Fruit fly (Drosophila melanogaster) whole organism, embryonic: ENCODE data around the gene Takl1.

ENCODE experiments used
- Atf-2 ChIP-seq: fragments of 200-800 bp; sonication (Bioruptor generic); optimal IDR thresholded peaks from 2 replicates; lab custom pipeline; 2016; ENCODE audit warnings: missing biosample characterization, missing genetic modification characterization
- Atf6 ChIP-seq: fragments of 200-800 bp; sonication (Bioruptor generic); IDR thresholded peaks from 2 replicates; pipeline ENCODE4 v1.3.6; 2022; ENCODE audit warnings: missing biosample characterization, missing genetic modification characterization
- CG11085 ChIP-seq: fragments of 200-800 bp; sonication (Bioruptor generic); IDR thresholded peaks from 2 replicates; pipeline ENCODE4 v1.3.6; 2022; ENCODE audit warnings: missing biosample characterization, missing genetic modification characterization
- CG12659 ChIP-seq: fragments of 200-800 bp; sonication (Bioruptor generic); optimal IDR thresholded peaks from 3 replicates; lab custom pipeline; 2017; ENCODE audit warnings: mild to moderate bottlenecking, missing biosample characterization, missing genetic modification reagents, missing genetic modification characterization
- CG13123 ChIP-seq: fragments of 200-800 bp; sonication (Bioruptor generic); optimal IDR thresholded peaks from 2 replicates; lab custom pipeline; 2016; ENCODE audit warnings: missing biosample characterization, missing genetic modification characterization
- CG14710 ChIP-seq: fragments of 200-800 bp; sonication (Bioruptor generic); optimal IDR thresholded peaks from 3 replicates; lab custom pipeline; 2019; ENCODE audit warnings: missing biosample characterization, mild to moderate bottlenecking, missing genetic modification characterization, moderate library complexity
- CG16779 ChIP-seq: fragments of 200-800 bp; sonication (Bioruptor generic); IDR thresholded peaks from 2 replicates; pipeline ENCODE4 v1.3.6; 2022; ENCODE audit warnings: missing biosample characterization, missing genetic modification characterization
- CG16813 ChIP-seq: fragments of 200-800 bp; sonication (Bioruptor generic); IDR thresholded peaks from 3 replicates; pipeline ENCODE4 v1.3.6; 2022; ENCODE audit warnings: missing biosample characterization, missing genetic modification characterization; ENCODE audit not compliant: partially characterized antibody
- CG17361 ChIP-seq: fragments of 200-800 bp; sonication (Bioruptor generic); IDR thresholded peaks from 3 replicates; pipeline ENCODE4 v1.3.6; 2022; ENCODE audit warnings: missing biosample characterization, missing genetic modification characterization
- CG2129 ChIP-seq: fragments of 200-800 bp; sonication (Bioruptor generic); IDR thresholded peaks from 2 replicates; pipeline ENCODE4 v1.3.6; 2022; ENCODE audit warnings: missing biosample characterization, missing genetic modification characterization; ENCODE audit not compliant: partially characterized antibody
- CG31388 ChIP-seq: fragments of 200-800 bp; sonication (Bioruptor generic); optimal IDR thresholded peaks from 2 replicates; lab custom pipeline; 2016; ENCODE audit warnings: missing biosample characterization, missing genetic modification characterization
- CG33213 ChIP-seq: fragments of 200-800 bp; sonication (Bioruptor generic); optimal IDR thresholded peaks from 3 replicates; lab custom pipeline; 2016; ENCODE audit warnings: missing biosample characterization, missing genetic modification characterization
- CG3995 ChIP-seq: fragments of 200-800 bp; sonication (Bioruptor generic); optimal IDR thresholded peaks from 3 replicates; lab custom pipeline; 2016; ENCODE audit warnings: missing biosample characterization, missing genetic modification characterization
- CG4707 ChIP-seq: fragments of 200-800 bp; sonication (Bioruptor generic); optimal IDR thresholded peaks from 2 replicates; lab custom pipeline; 2018; ENCODE audit warnings: missing biosample characterization, mild to moderate bottlenecking, missing genetic modification characterization, moderate library complexity
- CG4820 ChIP-seq: fragments of 200-800 bp; sonication (Bioruptor generic); optimal IDR thresholded peaks from 3 replicates; lab custom pipeline; 2016; ENCODE audit warnings: missing biosample characterization, missing genetic modification characterization
- CG4854 ChIP-seq: fragments of 200-800 bp; sonication (Bioruptor generic); optimal IDR thresholded peaks from 2 replicates; lab custom pipeline; 2016; ENCODE audit warnings: missing biosample characterization, missing genetic modification characterization, inconsistent platforms
- CG6683 ChIP-seq: fragments of 200-800 bp; sonication (Bioruptor generic); optimal IDR thresholded peaks from 2 replicates; lab custom pipeline; 2017; ENCODE audit warnings: missing biosample characterization, mild to moderate bottlenecking, missing genetic modification characterization, missing genetic modification reagents
- Camta ChIP-seq: fragments of 200-800 bp; sonication (Bioruptor generic); optimal IDR thresholded peaks from 2 replicates; lab custom pipeline; 2016; ENCODE audit warnings: missing biosample characterization, missing genetic modification characterization
- Dek ChIP-seq: fragments of 200-800 bp; sonication (Bioruptor generic); optimal IDR thresholded peaks from 3 replicates; lab custom pipeline; 2019; ENCODE audit warnings: missing biosample characterization, mild to moderate bottlenecking, missing genetic modification characterization, moderate library complexity
- Drgx ChIP-seq: fragments of 200-800 bp; sonication (Bioruptor generic); IDR thresholded peaks from 2 replicates; pipeline ENCODE4 v1.3.6; 2022; ENCODE audit warnings: missing biosample characterization, missing genetic modification characterization
- Fer3 ChIP-seq: fragments of 200-800 bp; sonication (Bioruptor generic); optimal IDR thresholded peaks from 2 replicates; lab custom pipeline; 2018; ENCODE audit warnings: missing biosample characterization, mild to moderate bottlenecking, missing genetic modification characterization, moderate library complexity
- HLH54F ChIP-seq: fragments of 200-800 bp; sonication (Bioruptor generic); optimal IDR thresholded peaks from 3 replicates; lab custom pipeline; 2016; ENCODE audit warnings: missing biosample characterization, missing genetic modification characterization
- Jarid2 ChIP-seq: fragments of 200-800 bp; sonication (Bioruptor generic); optimal IDR thresholded peaks from 3 replicates; lab custom pipeline; 2017; ENCODE audit warnings: mild to moderate bottlenecking, missing biosample characterization, missing genetic modification reagents, missing genetic modification characterization
- NC2β ChIP-seq: fragments of 200-800 bp; sonication (Bioruptor generic); optimal IDR thresholded peaks from 2 replicates; lab custom pipeline; 2016; ENCODE audit warnings: missing biosample characterization, missing genetic modification characterization
- NFAT ChIP-seq: fragments of 200-800 bp; sonication (Bioruptor generic); IDR thresholded peaks from 2 replicates; pipeline ENCODE4 v1.3.6; 2022; ENCODE audit warnings: missing biosample characterization, missing genetic modification characterization
- PHDP ChIP-seq: fragments of 200-800 bp; sonication (Bioruptor generic); optimal IDR thresholded peaks from 3 replicates; lab custom pipeline; 2018; ENCODE audit warnings: missing biosample characterization, mild to moderate bottlenecking, missing genetic modification characterization, moderate library complexity
- Pdp1 ChIP-seq, 2 experiments: fragments of 200-800 bp; sonication (Bioruptor generic); optimal IDR thresholded peaks; 3 replicates each; lab custom pipeline; 2016; ENCODE audit warnings: missing biosample characterization in 2 of 2, missing genetic modification characterization in 2 of 2, mild to moderate bottlenecking in 1 of 2, moderate library complexity in 1 of 2
- Scr ChIP-seq: fragments of 200-800 bp; sonication (Bioruptor generic); IDR thresholded peaks from 2 replicates; pipeline ENCODE4 v1.3.6; 2022; ENCODE audit warnings: missing biosample characterization, missing genetic modification characterization; ENCODE audit not compliant: partially characterized antibody
- Taf1 ChIP-seq: fragments of 200-800 bp; sonication (Bioruptor generic); IDR thresholded peaks from 2 replicates; pipeline ENCODE4 v1.3.6; 2022; ENCODE audit warnings: missing biosample characterization, missing genetic modification characterization
- bowl ChIP-seq: fragments of 200-800 bp; sonication (Bioruptor generic); IDR thresholded peaks from 2 replicates; pipeline ENCODE4 v1.3.6; 2022; ENCODE audit warnings: missing biosample characterization, missing genetic modification characterization
- br ChIP-seq: fragments of >200 bp; optimal IDR thresholded peaks from 2 replicates; lab custom pipeline; 2017
- cg ChIP-seq: fragments of 200-800 bp; sonication (Bioruptor generic); optimal IDR thresholded peaks from 3 replicates; lab custom pipeline; 2019; ENCODE audit warnings: missing biosample characterization, mild to moderate bottlenecking, missing genetic modification characterization, moderate library complexity
- danr ChIP-seq: fragments of 200-800 bp; sonication (Bioruptor generic); IDR thresholded peaks from 2 replicates; pipeline ENCODE4 v1.3.6; 2022; ENCODE audit warnings: missing biosample characterization, missing genetic modification characterization
- esg ChIP-seq: fragments of 200-800 bp; sonication (Bioruptor generic); conservative IDR thresholded peaks from 2 replicates; pipeline ENCODE4 v1.3.6; 2022; ENCODE audit warnings: missing biosample characterization, missing genetic modification characterization
- gcm2 ChIP-seq: fragments of 200-800 bp; sonication (Bioruptor generic); optimal IDR thresholded peaks from 2 replicates; lab custom pipeline; 2016; ENCODE audit warnings: missing biosample characterization, missing genetic modification characterization
- gem ChIP-seq: fragments of 200-800 bp; sonication (Bioruptor generic); optimal IDR thresholded peaks from 2 replicates; lab custom pipeline; 2019; ENCODE audit warnings: missing biosample characterization, mild to moderate bottlenecking, missing genetic modification characterization, moderate library complexity
- grau ChIP-seq: fragments of 200-800 bp; optimal IDR thresholded peaks from 3 replicates; lab custom pipeline; 2019; ENCODE audit warnings: missing biosample characterization, mild to moderate bottlenecking, missing genetic modification characterization, moderate library complexity
- ind ChIP-seq: fragments of 200-800 bp; sonication (Bioruptor generic); optimal IDR thresholded peaks from 3 replicates; lab custom pipeline; 2016; ENCODE audit warnings: missing biosample characterization, missing genetic modification characterization
- lab ChIP-seq: fragments of 200-800 bp; sonication (Bioruptor generic); optimal IDR thresholded peaks from 3 replicates; lab custom pipeline; 2017; ENCODE audit warnings: missing biosample characterization, missing genetic modification characterization, mild to moderate bottlenecking, moderate library complexity, missing genetic modification reagents
- lmd ChIP-seq: fragments of 200-800 bp; sonication (Bioruptor generic); IDR thresholded peaks from 2 replicates; pipeline ENCODE4 v1.3.6; 2022; ENCODE audit warnings: missing biosample characterization, missing genetic modification characterization
- lola ChIP-seq, 3 experiments: fragments of >200 bp in 2 of 3; fragments of 200-800 bp in 1 of 3; sonication (Bioruptor generic) in 1 of 3; optimal IDR thresholded peaks; 2 replicates each; lab custom pipeline; 2017 to 2019; ENCODE audit warnings: missing biosample characterization in 3 of 3, missing genetic modification characterization in 3 of 3, mild to moderate bottlenecking in 1 of 3, moderate library complexity in 1 of 3
- mam ChIP-seq: fragments of 200-800 bp; sonication (Bioruptor generic); optimal IDR thresholded peaks from 3 replicates; lab custom pipeline; 2016; ENCODE audit warnings: missing biosample characterization, missing genetic modification characterization
- p53 ChIP-seq: fragments of 200-800 bp; sonication (Bioruptor generic); optimal IDR thresholded peaks from 2 replicates; lab custom pipeline; 2016; ENCODE audit warnings: missing biosample characterization, missing genetic modification characterization
- peb ChIP-seq: fragments of 200-800 bp; sonication (Bioruptor generic); IDR thresholded peaks from 2 replicates; pipeline ENCODE4 v1.3.6; 2022; ENCODE audit warnings: missing biosample characterization, missing genetic modification characterization
- seq ChIP-seq: fragments of 200-800 bp; sonication (Bioruptor generic); IDR thresholded peaks from 2 replicates; pipeline ENCODE4 v1.3.6; 2022; ENCODE audit warnings: missing biosample characterization, missing genetic modification characterization
- tin ChIP-seq: fragments of 200-800 bp; sonication (Bioruptor generic); optimal IDR thresholded peaks from 3 replicates; lab custom pipeline; 2016; ENCODE audit warnings: missing biosample characterization, missing genetic modification characterization
- tna ChIP-seq: fragments of 200-800 bp; sonication (Bioruptor generic); IDR thresholded peaks from 2 replicates; pipeline ENCODE4 v1.3.6; 2022; ENCODE audit warnings: missing biosample characterization, missing genetic modification characterization; ENCODE audit not compliant: partially characterized antibody
- toy ChIP-seq: fragments of 200-800 bp; sonication (Bioruptor generic); IDR thresholded peaks from 2 replicates; pipeline ENCODE4 v1.3.6; 2022; ENCODE audit warnings: missing biosample characterization, missing genetic modification characterization
- ttk ChIP-seq: fragments of 200-800 bp; sonication (Bioruptor generic); IDR thresholded peaks from 2 replicates; pipeline ENCODE4 v2.1.2; 2022; ENCODE audit warnings: missing biosample characterization, missing genetic modification characterization
- wek ChIP-seq: fragments of 200-800 bp; sonication (Bioruptor generic); optimal IDR thresholded peaks from 3 replicates; lab custom pipeline; 2018; ENCODE audit warnings: missing biosample characterization, mild to moderate bottlenecking, missing genetic modification characterization, moderate library complexity
- zfh2 ChIP-seq: fragments of 200-800 bp; sonication (Bioruptor generic); optimal IDR thresholded peaks from 2 replicates; lab custom pipeline; 2016; ENCODE audit warnings: missing biosample characterization, missing genetic modification characterization

Gene Takl1

dm6 chr3R:20762175-20762795 is 10.1 kb downstream of the Takl1 start, which contains the start of gene CG31195 (continued):
- TF ChIP-seq CG6683 (GFP tag; lab: Kevin White, UChicago) (no peak), CG4707 (GFP tag; lab: Kevin White, UChicago) (no peak), Fer3 (tag; lab: Kevin White, UChicago) (no peak), PHDP (tag; lab: Kevin White, UChicago) (no peak), grau (tag; lab: Kevin White, UChicago) (no peak), ind (GFP tag; lab: Kevin White, UChicago) (peak; percentile 2), br (lab: Kevin White, UChicago) (no peak), Scr (GFP tag; lab: Robert Waterston, UW) (peak; percentile 88), NC2β (no peak), tin (GFP tag; lab: Kevin White, UChicago) (peak; percentile 9), gem (tag; lab: Kevin White, UChicago) (no peak), danr (GFP tag; lab: Robert Waterston, UW) (no peak), CG11085 (GFP tag; lab: Robert Waterston, UW) (no peak), Camta (GFP tag; lab: Kevin White, UChicago) (no peak), gcm2 (GFP tag; lab: Kevin White, UChicago) (no peak), CG4820 (GFP tag; lab: Kevin White, UChicago) (peak; percentile 12), CG3995 (GFP tag; lab: Kevin White, UChicago) (peak; percentile 36), ttk (GFP tag; lab: Robert Waterston, UW) (no peak), wek (GFP tag; lab: Kevin White, UChicago) (no peak), Pdp1 (GFP tag; optimal IDR thresholded peaks at IDR 0.05; lab: Kevin White, UChicago) (no peak), seq (GFP tag; lab: Robert Waterston, UW) (no peak), CG2129 (peak; percentile 56), CG17361 (GFP tag; lab: Robert Waterston, UW) (peak; percentile 17; the same call in 1 of the 3 replicates), lmd (no peak), zfh2 (GFP tag; lab: Kevin White, UChicago) (no peak), Dek (tag; lab: Kevin White, UChicago) (no peak), CG12659 (GFP tag; lab: Kevin White, UChicago) (peak; percentile 21), Atf6 (GFP tag; lab: Robert Waterston, UW) (no peak), CG4854 (GFP tag; lab: Kevin White, UChicago) (no peak), tna (GFP tag; lab: Robert Waterston, UW) (no peak), CG16813 (peak; percentile 78), cg (GFP tag; lab: Kevin White, UChicago) (no peak), p53 (GFP tag; lab: Kevin White, UChicago) (no peak), Drgx (GFP tag; lab: Robert Waterston, UW) (no peak), HLH54F (GFP tag; lab: Kevin White, UChicago) (no peak), CG16779 (GFP tag; lab: Robert Waterston, UW) (no peak), lab (GFP tag; lab: Kevin White, UChicago) (no peak), peb (no peak), lola (GFP tag; optimal IDR thresholded peaks at IDR 0.05; lab: Kevin White, UChicago) (peak in 1 of 3 experiments; percentile 30), CG33213 (GFP tag; lab: Kevin White, UChicago) (no peak), NFAT (GFP tag; lab: Robert Waterston, UW) (no peak), CG14710 (tag; lab: Kevin White, UChicago) (peak; percentile 61), CG13123 (GFP tag; lab: Kevin White, UChicago) (no peak), mam (GFP tag; lab: Kevin White, UChicago) (no peak), esg (GFP tag; lab: Robert Waterston, UW) (no peak), Taf1 (GFP tag; lab: Robert Waterston, UW) (no peak), Atf-2 (GFP tag; lab: Kevin White, UChicago) (no peak), CG31388 (GFP tag; lab: Kevin White, UChicago) (no peak), bowl (GFP tag; lab: Robert Waterston, UW) (no peak), toy (GFP tag; lab: Robert Waterston, UW) (no peak), Jarid2 (GFP tag; lab: Kevin White, UChicago) (no peak)
